Fruit fly (Drosophila melanogaster): Measurements from ENCODE around the gene capu.

Gene capu

dm6 chr2L:3896834-3897143 lies 5.9 kb downstream of the capu start (continued):
- no peak for TF ChIP-seq CG9139 (GFP tag; optimal IDR thresholded peaks at IDR 0.05)
- TF ChIP-seq CG15336 (GFP tag; IDR thresholded peaks at IDR 0.05) = peak; percentile 74; the same call in 1 of the 2 replicates
- TF ChIP-seq CG8119 (GFP tag; IDR thresholded peaks at IDR 0.05) = no peak
- TF ChIP-seq CG6792 (GFP tag; optimal IDR thresholded peaks at IDR 0.05) = peak; percentile 66
- TF ChIP-seq CG31627 (GFP tag; optimal IDR thresholded peaks at IDR 0.05) = peak; percentile 82
- peak; percentile 67 for TF ChIP-seq CG8319 (GFP tag; optimal IDR thresholded peaks at IDR 0.05)
- peak; percentile 50 for TF ChIP-seq Sox15 (GFP tag; optimal IDR thresholded peaks at IDR 0.05)
- TF ChIP-seq Ets96B (tag; optimal IDR thresholded peaks at IDR 0.05) = peak; percentile 18
- peak; percentile 95 for TF ChIP-seq svp (GFP tag)
- peak; percentile 74 for TF ChIP-seq Smox (GFP tag; optimal IDR thresholded peaks at IDR 0.05)
- TF ChIP-seq CG8632 (GFP tag; optimal IDR thresholded peaks at IDR 0.05) = peak; percentile 71
- TF ChIP-seq Lpt (GFP tag; optimal IDR thresholded peaks at IDR 0.05) = peak; percentile 23
- peak; percentile 66 for TF ChIP-seq CG3919 (GFP tag; optimal IDR thresholded peaks at IDR 0.05)
- peak; percentile 73 for TF ChIP-seq Sox102F (GFP tag; optimal IDR thresholded peaks at IDR 0.05)
- TF ChIP-seq vri (GFP tag; optimal IDR thresholded peaks at IDR 0.05) = peak; percentile 76
- TF ChIP-seq fd59A (GFP tag; optimal IDR thresholded peaks at IDR 0.05) = peak; percentile 15
- peak; percentile 62 for TF ChIP-seq Hr39 (GFP tag; optimal IDR thresholded peaks at IDR 0.05)
- TF ChIP-seq CG10669 (GFP tag; optimal IDR thresholded peaks at IDR 0.05) = peak; percentile 34
- TF ChIP-seq CG10631 (GFP tag; optimal IDR thresholded peaks at IDR 0.05) = peak; percentile 64
- peak; percentile 85 for TF ChIP-seq cyc (GFP tag; optimal IDR thresholded peaks at IDR 0.05)
- TF ChIP-seq lz (GFP tag; optimal IDR thresholded peaks at IDR 0.05) = peak; percentile 71
- TF ChIP-seq Met (GFP tag; optimal IDR thresholded peaks at IDR 0.05) = peak; percentile 88

- no peak for TF ChIP-seq CG11902 (GFP tag; optimal IDR thresholded peaks at IDR 0.05)
- TF ChIP-seq CG32006 (GFP tag; optimal IDR thresholded peaks at IDR 0.05) = peak; percentile 13
- TF ChIP-seq salr (GFP tag; optimal IDR thresholded peaks at IDR 0.05) = no peak
- TF ChIP-seq Met (GFP tag; optimal IDR thresholded peaks at IDR 0.05) = no peak
- TF ChIP-seq esn (GFP tag; optimal IDR thresholded peaks at IDR 0.05) = no peak
- peak; percentile 20 for TF ChIP-seq lz (GFP tag; optimal IDR thresholded peaks at IDR 0.05)
- no peak for TF ChIP-seq eg (GFP tag; IDR thresholded peaks at IDR 0.05)
- no peak for TF ChIP-seq fd59A (GFP tag; optimal IDR thresholded peaks at IDR 0.05)
- TF ChIP-seq cyc (GFP tag; optimal IDR thresholded peaks at IDR 0.05) = no peak
- TF ChIP-seq CG8632 (GFP tag; optimal IDR thresholded peaks at IDR 0.05) = no peak
- TF ChIP-seq svp (GFP tag) = peak; percentile 55
- peak; percentile 58 for TF ChIP-seq Eip78C (GFP tag)
- TF ChIP-seq topi (GFP tag; optimal IDR thresholded peaks at IDR 0.05) = peak; percentile 27
- TF ChIP-seq CG6792 (GFP tag; optimal IDR thresholded peaks at IDR 0.05) = no peak
- no peak for TF ChIP-seq CG8119 (GFP tag; IDR thresholded peaks at IDR 0.05)
- TF ChIP-seq CG16779 (tag; optimal IDR thresholded peaks at IDR 0.05) = no peak
- TF ChIP-seq CG6854 (GFP tag; optimal IDR thresholded peaks at IDR 0.05) = no peak
- TF ChIP-seq CG11762 (GFP tag; optimal IDR thresholded peaks at IDR 0.05; ENCODE audit: insufficient read depth) = no peak
- no peak for TF ChIP-seq CG3032 (tag; optimal IDR thresholded peaks at IDR 0.05)
- peak; percentile 29 for TF ChIP-seq Smox (GFP tag; optimal IDR thresholded peaks at IDR 0.05)
- no peak for TF ChIP-seq Hr38 (GFP tag; optimal IDR thresholded peaks at IDR 0.05)
- TF ChIP-seq spab (GFP tag; optimal IDR thresholded peaks at IDR 0.05) = no peak
- TF ChIP-seq Sox14 (GFP tag; optimal IDR thresholded peaks at IDR 0.05) = no peak
- TF ChIP-seq Blimp-1 (GFP tag; optimal IDR thresholded peaks at IDR 0.05) = no peak
- TF ChIP-seq CG4318 (GFP tag; optimal IDR thresholded peaks at IDR 0.05) = no peak
- TF ChIP-seq Sox15 (GFP tag; optimal IDR thresholded peaks at IDR 0.05) = no peak
- TF ChIP-seq OdsH (GFP tag; optimal IDR thresholded peaks at IDR 0.05) = peak; percentile 11
- no peak for TF ChIP-seq pdm3 (GFP tag; optimal IDR thresholded peaks at IDR 0.05)
These were observed 6.5 kb downstream of the capu start for dm6 chr2L:3895951-3896833.
